Fruit fly (Drosophila melanogaster): ENCODE results near the gene CG32333.
A peak's percentile ranks its signal among the peaks of the same experiment; 100 is the strongest.

CG32333 gene

DNA sequence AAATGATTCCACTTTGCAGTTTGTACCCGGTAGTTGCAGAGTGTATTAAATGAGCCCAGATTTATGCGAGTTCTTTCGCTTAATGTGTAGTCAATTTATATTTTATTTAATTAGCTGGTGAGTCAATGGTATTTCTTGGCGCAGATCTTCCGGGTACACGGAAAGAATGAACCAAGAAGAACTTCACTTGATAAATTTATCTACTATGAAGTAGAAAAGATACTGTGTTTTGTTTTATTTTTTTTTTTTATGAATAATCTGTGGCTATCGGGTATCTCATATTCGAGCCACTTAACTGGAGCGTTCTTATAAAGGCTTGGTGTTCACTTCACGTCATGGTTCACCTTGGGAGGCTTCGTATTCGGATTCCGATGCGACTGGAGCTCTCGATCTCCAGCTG, 10.8 kb upstream of the CG32333 start:
- TF ChIP-seq CG5204 (GFP tag; optimal IDR thresholded peaks at IDR 0.05) (no peak), CG7101 (tag; optimal IDR thresholded peaks at IDR 0.05) (no peak), CG1620 (GFP tag; optimal IDR thresholded peaks at IDR 0.05) (no peak), Mnt (GFP tag; optimal IDR thresholded peaks at IDR 0.05) (no peak), CG11617 (GFP tag; optimal IDR thresholded peaks at IDR 0.05) (no peak), CG7045 (GFP tag; optimal IDR thresholded peaks at IDR 0.05) (no peak), bab1 (GFP tag; optimal IDR thresholded peaks at IDR 0.05) (no peak), Clk (GFP tag; optimal IDR thresholded peaks at IDR 0.05) (no peak), CG33017 (tag; optimal IDR thresholded peaks at IDR 0.05) (no peak), cnc (optimal IDR thresholded peaks at IDR 0.05) (no peak), toe (GFP tag; optimal IDR thresholded peaks at IDR 0.05) (no peak)

DNA sequence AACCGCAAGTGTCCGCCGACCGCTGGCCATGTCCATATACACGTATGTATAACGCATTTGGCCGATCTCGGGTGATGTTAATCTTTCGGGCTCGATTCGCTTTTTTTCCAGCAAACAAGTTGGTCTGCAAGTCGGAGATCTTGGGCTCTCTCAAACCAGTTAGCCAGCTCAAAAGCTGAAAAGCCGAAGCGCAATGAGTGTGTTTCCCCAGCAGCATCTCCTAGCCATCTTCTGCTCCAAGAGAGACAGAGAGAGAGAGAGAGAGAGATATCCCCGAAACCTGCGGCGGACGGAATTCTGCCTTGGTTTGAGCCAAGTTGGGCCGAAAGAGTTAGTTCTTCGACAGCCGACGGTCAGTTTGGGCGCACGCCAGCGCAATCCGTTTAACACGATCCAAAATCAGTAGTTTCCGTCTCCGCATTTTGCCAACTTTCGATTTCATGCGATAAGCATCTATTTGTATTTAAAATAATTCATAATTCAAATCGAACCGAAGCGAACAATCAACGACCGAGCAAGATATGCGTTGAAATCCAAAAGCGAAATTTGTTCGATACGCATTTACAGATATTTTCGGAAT, 10.2 kb upstream of the CG32333 start:
- TF ChIP-seq pad (GFP tag; optimal IDR thresholded peaks at IDR 0.05), result no peak
- no peak for TF ChIP-seq bab1 (GFP tag; optimal IDR thresholded peaks at IDR 0.05)
- peak; percentile 34 for TF ChIP-seq kay (GFP tag; ENCODE audit: borderline replicate concordance)

DNA sequence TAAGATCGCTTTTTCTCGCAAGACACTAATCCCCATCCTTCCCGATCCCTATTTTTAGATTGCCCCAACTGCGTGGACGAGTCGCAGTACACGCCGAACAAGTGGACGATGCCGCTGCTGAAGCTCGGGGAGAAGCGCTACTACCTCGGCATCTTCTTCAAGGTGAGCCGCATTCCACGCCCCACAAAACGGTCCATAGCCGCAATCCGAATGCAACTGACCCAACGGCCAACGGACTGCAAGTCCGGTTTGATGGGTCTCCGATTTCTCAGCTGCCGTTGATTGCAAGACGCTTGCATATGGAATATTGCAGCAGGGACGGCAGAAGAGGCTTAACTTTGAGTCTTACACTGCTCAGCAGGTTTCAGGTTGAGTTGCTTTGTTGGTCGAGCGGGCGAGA, 6.7 kb upstream of the CG32333 start:
- TF ChIP-seq CG7045 (GFP tag; optimal IDR thresholded peaks at IDR 0.05) (no peak), cic (GFP tag; optimal IDR thresholded peaks at IDR 0.05) (no peak), Mnt (GFP tag; optimal IDR thresholded peaks at IDR 0.05) (no peak), Crg-1 (GFP tag; optimal IDR thresholded peaks at IDR 0.05) (no peak), CG33017 (tag; optimal IDR thresholded peaks at IDR 0.05) (no peak), CG12768 (GFP tag; optimal IDR thresholded peaks at IDR 0.05) (no peak), CG14711 (tag; optimal IDR thresholded peaks at IDR 0.05) (no peak), pad (GFP tag; optimal IDR thresholded peaks at IDR 0.05) (no peak), ovo (GFP tag; optimal IDR thresholded peaks at IDR 0.05) (no peak), CG1620 (GFP tag; optimal IDR thresholded peaks at IDR 0.05) (no peak), toe (GFP tag; optimal IDR thresholded peaks at IDR 0.05) (no peak), Clk (GFP tag; optimal IDR thresholded peaks at IDR 0.05) (no peak), CG7101 (tag; optimal IDR thresholded peaks at IDR 0.05) (no peak)

DNA sequence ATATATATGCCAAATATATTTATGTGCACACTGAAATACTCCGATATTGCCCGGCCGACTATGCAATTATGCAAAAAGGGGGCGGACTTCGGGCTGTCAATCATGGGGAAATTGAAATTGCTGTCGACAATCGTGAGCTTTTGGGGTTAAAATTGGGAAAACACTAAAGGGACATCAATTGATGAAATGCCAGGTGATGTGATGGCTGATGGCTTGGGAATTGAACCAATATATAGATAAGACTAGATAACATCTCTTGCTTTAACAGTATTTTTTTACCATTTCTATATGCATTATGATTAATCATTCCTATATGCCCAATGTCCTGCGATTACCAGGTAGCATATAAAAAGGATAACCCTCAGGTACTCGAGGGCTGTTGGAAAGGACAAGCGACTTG, 2.2 kb downstream of the CG32333 start:
- no peak for TF ChIP-seq Crg-1 (GFP tag; optimal IDR thresholded peaks at IDR 0.05)
- no peak for TF ChIP-seq CG7101 (tag; optimal IDR thresholded peaks at IDR 0.05)
- no peak for TF ChIP-seq CG5204 (GFP tag; optimal IDR thresholded peaks at IDR 0.05)
- no peak for TF ChIP-seq Clk (GFP tag; optimal IDR thresholded peaks at IDR 0.05)
- TF ChIP-seq kay (GFP tag; ENCODE audit: borderline replicate concordance), result no peak
- TF ChIP-seq cnc (optimal IDR thresholded peaks at IDR 0.05), result no peak
- TF ChIP-seq CG14711 (tag; optimal IDR thresholded peaks at IDR 0.05), result no peak
- TF ChIP-seq CG7045 (GFP tag; optimal IDR thresholded peaks at IDR 0.05), result no peak
- no peak for TF ChIP-seq CG33017 (tag; optimal IDR thresholded peaks at IDR 0.05)

DNA sequence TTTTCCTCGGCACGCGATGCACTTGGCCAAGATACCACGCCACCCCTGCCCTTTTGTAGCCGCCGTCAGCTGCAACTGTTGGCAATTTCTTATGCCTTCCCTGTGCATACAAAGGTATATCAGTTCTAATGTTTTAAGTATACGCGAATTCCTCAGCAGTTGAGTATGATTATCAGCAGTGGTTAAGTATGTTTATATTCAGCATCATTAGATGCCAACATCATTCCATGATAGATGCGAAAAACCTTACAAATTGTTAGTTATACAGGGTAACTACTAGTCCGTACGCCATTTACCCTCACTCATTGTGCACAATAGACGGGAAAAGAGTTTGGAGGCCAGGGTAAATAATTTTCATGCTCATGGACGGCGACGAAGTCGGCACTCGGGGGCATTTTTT, 3.9 kb downstream of the CG32333 start:
- TF ChIP-seq CG5204 (GFP tag; optimal IDR thresholded peaks at IDR 0.05) (no peak), CG11617 (GFP tag; optimal IDR thresholded peaks at IDR 0.05) (no peak), bab1 (GFP tag; optimal IDR thresholded peaks at IDR 0.05) (no peak), Mnt (GFP tag; optimal IDR thresholded peaks at IDR 0.05) (no peak), CG33017 (tag; optimal IDR thresholded peaks at IDR 0.05) (no peak), CG7101 (tag; optimal IDR thresholded peaks at IDR 0.05) (no peak), CG7045 (GFP tag; optimal IDR thresholded peaks at IDR 0.05) (no peak), CG1620 (GFP tag; optimal IDR thresholded peaks at IDR 0.05) (no peak), cic (GFP tag; optimal IDR thresholded peaks at IDR 0.05) (no peak), cnc (optimal IDR thresholded peaks at IDR 0.05) (no peak), pad (GFP tag; optimal IDR thresholded peaks at IDR 0.05) (no peak), Crg-1 (GFP tag; optimal IDR thresholded peaks at IDR 0.05) (no peak), toe (GFP tag; optimal IDR thresholded peaks at IDR 0.05) (no peak)

DNA sequence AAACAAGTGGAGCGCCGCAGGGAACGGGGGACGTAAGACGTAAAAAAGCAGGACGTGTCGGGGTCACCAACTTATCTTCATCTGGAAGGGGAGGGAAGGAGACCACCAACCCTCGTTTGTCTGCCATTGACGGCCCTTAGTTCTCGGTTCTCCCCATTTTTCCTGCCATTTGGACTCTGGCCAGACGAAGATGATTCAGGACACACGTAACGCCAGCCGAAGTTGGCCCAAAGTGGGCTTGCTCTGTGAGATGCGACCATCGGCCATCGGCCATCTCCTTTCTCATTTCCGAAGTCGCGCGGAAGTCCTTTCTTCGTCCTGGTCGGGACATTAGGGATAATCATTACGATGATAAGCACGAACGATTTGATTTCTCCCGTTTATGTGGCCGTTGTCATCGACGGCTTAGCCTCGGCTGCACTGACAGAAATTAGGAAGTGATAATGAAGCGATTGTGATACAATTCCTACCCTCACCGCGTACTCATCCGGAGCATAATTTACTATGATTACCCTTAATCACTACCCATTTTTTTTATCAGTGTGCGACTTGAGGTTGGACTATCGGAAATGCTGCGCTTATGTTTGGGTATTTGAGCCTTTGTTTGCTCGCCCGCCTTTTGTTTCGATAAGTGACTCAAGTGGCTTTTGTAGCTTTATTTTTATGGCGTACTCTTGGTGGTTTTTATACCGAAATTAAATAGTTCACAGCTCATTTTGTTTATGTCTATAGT, 5.3 kb downstream of the CG32333 start:
- TF ChIP-seq Crg-1 (GFP tag; optimal IDR thresholded peaks at IDR 0.05), result no peak

DNA sequence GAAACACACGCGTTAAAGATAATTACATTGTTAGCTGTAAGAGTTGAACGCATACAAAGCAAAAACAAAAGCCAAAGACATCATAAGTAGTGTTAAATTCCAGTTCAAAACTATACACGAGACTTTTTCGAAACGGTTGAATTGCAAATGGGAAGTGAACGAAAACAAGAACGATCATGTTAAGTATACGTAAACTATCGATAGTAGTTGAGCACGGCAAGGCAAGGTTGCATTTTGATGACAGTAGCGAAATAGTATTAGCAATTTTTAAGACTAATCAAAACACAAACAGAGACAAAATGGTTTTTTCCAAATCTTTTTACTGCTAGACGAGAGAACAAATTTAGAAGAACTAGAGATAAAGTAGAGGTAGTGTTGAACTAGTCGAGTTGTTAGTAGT, 19.1 kb downstream of the CG32333 start:
- no peak for TF ChIP-seq cnc (optimal IDR thresholded peaks at IDR 0.05)
- TF ChIP-seq Crg-1 (GFP tag; optimal IDR thresholded peaks at IDR 0.05), result no peak
- TF ChIP-seq pad (GFP tag; optimal IDR thresholded peaks at IDR 0.05), result no peak
- TF ChIP-seq ovo (GFP tag; optimal IDR thresholded peaks at IDR 0.05), result no peak
- no peak for TF ChIP-seq Clk (GFP tag; optimal IDR thresholded peaks at IDR 0.05)
- no peak for TF ChIP-seq CG14711 (tag; optimal IDR thresholded peaks at IDR 0.05)
- no peak for TF ChIP-seq CG7101 (tag; optimal IDR thresholded peaks at IDR 0.05)
- no peak for TF ChIP-seq kay (GFP tag; ENCODE audit: borderline replicate concordance)
- TF ChIP-seq CG33017 (tag; optimal IDR thresholded peaks at IDR 0.05), result no peak
- no peak for TF ChIP-seq bab1 (GFP tag; optimal IDR thresholded peaks at IDR 0.05)
- TF ChIP-seq cic (GFP tag; optimal IDR thresholded peaks at IDR 0.05), result no peak
- no peak for TF ChIP-seq CG7045 (GFP tag; optimal IDR thresholded peaks at IDR 0.05)
- no peak for TF ChIP-seq Hr96 (GFP tag; optimal IDR thresholded peaks at IDR 0.05)
- no peak for TF ChIP-seq tj (GFP tag; optimal IDR thresholded peaks at IDR 0.05)
- no peak for TF ChIP-seq CG12768 (GFP tag; optimal IDR thresholded peaks at IDR 0.05)
- no peak for TF ChIP-seq CG1620 (GFP tag; optimal IDR thresholded peaks at IDR 0.05)

Measured in whole organism, adult.